Fruit fly (Drosophila melanogaster): ENCODE results near the gene DIP-zeta.

DIP-zeta gene

DNA sequence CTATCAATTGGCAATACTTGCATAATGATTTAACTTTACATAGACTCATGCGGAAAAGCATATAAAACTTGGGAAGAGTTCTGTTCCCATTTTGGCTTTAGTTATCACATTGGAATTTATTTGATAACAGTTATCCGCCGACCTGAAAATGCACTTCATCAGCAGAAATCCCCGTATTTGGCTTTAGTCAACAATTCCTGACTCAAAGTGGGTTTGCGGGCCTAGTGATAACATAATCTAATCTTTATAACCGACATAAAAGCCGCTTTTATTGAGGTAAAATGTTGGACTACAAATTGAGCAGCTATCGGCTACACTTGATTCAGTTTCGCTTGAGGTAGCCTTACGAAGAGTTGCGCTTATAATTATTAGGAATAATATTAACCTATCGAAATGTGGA is 60.7 kb downstream of the DIP-zeta start, which contains the start of gene CG9568 (continued):
- TF ChIP-seq p53 (GFP tag; optimal IDR thresholded peaks at IDR 0.05): no peak
- no peak for TF ChIP-seq Six4 (GFP tag; optimal IDR thresholded peaks at IDR 0.05)
- peak; percentile 19 for TF ChIP-seq sug (tag; optimal IDR thresholded peaks at IDR 0.05)
- no peak for TF ChIP-seq Nf-YC (tag; optimal IDR thresholded peaks at IDR 0.05)
- no peak for TF ChIP-seq CG9215 (GFP tag; IDR thresholded peaks at IDR 0.05)
- no peak for TF ChIP-seq CG4820 (GFP tag; optimal IDR thresholded peaks at IDR 0.05)
- TF ChIP-seq HLH3B (GFP tag; IDR thresholded peaks at IDR 0.05): no peak
- TF ChIP-seq wek (GFP tag; optimal IDR thresholded peaks at IDR 0.05): peak; percentile 42
- TF ChIP-seq CG17568 (GFP tag; optimal IDR thresholded peaks at IDR 0.05): peak; percentile 33
- TF ChIP-seq fd64A (GFP tag; optimal IDR thresholded peaks at IDR 0.05): peak; percentile 7
- no peak for TF ChIP-seq Blimp-1 (GFP tag; optimal IDR thresholded peaks at IDR 0.05)
- no peak for TF ChIP-seq CG7357 (GFP tag; IDR thresholded peaks at IDR 0.05)
- no peak for TF ChIP-seq gro (GFP tag; optimal IDR thresholded peaks at IDR 0.05)
- no peak for TF ChIP-seq Side (GFP tag; optimal IDR thresholded peaks at IDR 0.05)
- TF ChIP-seq hth (optimal IDR thresholded peaks at IDR 0.05): no peak
- TF ChIP-seq odd (GFP tag; optimal IDR thresholded peaks at IDR 0.05): peak; percentile 6
- no peak for TF ChIP-seq Sin3A (optimal IDR thresholded peaks at IDR 0.05)
- TF ChIP-seq phol (tag; optimal IDR thresholded peaks at IDR 0.05): no peak
- no peak for TF ChIP-seq CG4360 (GFP tag; IDR thresholded peaks at IDR 0.05)
- no peak for TF ChIP-seq dati (GFP tag; IDR thresholded peaks at IDR 0.05)
- peak in 1 of 2 experiments; percentile 38 for TF ChIP-seq Pdp1 (GFP tag; optimal IDR thresholded peaks at IDR 0.05)
- TF ChIP-seq CG34376 (GFP tag; optimal IDR thresholded peaks at IDR 0.05): peak; percentile 54
- no peak for TF ChIP-seq Ets97D (GFP tag; optimal IDR thresholded peaks at IDR 0.05)
- no peak for TF ChIP-seq CG18599 (GFP tag; optimal IDR thresholded peaks at IDR 0.05)
- no peak for TF ChIP-seq ro (GFP tag; IDR thresholded peaks at IDR 0.05)
- TF ChIP-seq usp (GFP tag; optimal IDR thresholded peaks at IDR 0.05): no peak
- TF ChIP-seq CG6813 (GFP tag; optimal IDR thresholded peaks at IDR 0.05): peak; percentile 17
- no peak for TF ChIP-seq CG10267 (tag; optimal IDR thresholded peaks at IDR 0.05)
- TF ChIP-seq CG10654 (GFP tag; optimal IDR thresholded peaks at IDR 0.05): no peak
- peak; percentile 22 for TF ChIP-seq D19B (GFP tag; optimal IDR thresholded peaks at IDR 0.05)
- TF ChIP-seq Dek (tag; optimal IDR thresholded peaks at IDR 0.05): no peak
- peak; percentile 48 for TF ChIP-seq CG12071 (GFP tag; optimal IDR thresholded peaks at IDR 0.05)
- TF ChIP-seq GATAe (GFP tag; conservative IDR thresholded peaks at IDR 0.05): peak; percentile 37; the same call in 1 of the 2 replicates
- TF ChIP-seq Ptx1 (GFP tag; IDR thresholded peaks at IDR 0.05): no peak
- TF ChIP-seq exex (tag; optimal IDR thresholded peaks at IDR 0.05): peak; percentile 49
- no peak for TF ChIP-seq D (optimal IDR thresholded peaks at IDR 0.05)
- no peak for TF ChIP-seq D (GFP tag; optimal IDR thresholded peaks at IDR 0.05)
- peak; percentile 2 for TF ChIP-seq PHDP (tag; optimal IDR thresholded peaks at IDR 0.05)
- peak; percentile 53 for TF ChIP-seq Med (GFP tag)
- TF ChIP-seq fd96Cb (tag; optimal IDR thresholded peaks at IDR 0.05): no peak
- peak; percentile 18 for TF ChIP-seq lab (GFP tag; optimal IDR thresholded peaks at IDR 0.05)
- TF ChIP-seq CG3407 (GFP tag; optimal IDR thresholded peaks at IDR 0.05): no peak
- no peak for TF ChIP-seq Sox102F (GFP tag; optimal IDR thresholded peaks at IDR 0.05)
- peak; percentile 13 for TF ChIP-seq CG12769 (tag; optimal IDR thresholded peaks at IDR 0.05)
- no peak for TF ChIP-seq NfI (GFP tag; optimal IDR thresholded peaks at IDR 0.05)
- TF ChIP-seq sisA (GFP tag; IDR thresholded peaks at IDR 0.05): no peak
- no peak for TF ChIP-seq CG10321 (GFP tag; IDR thresholded peaks at IDR 0.05)
- no peak for TF ChIP-seq B-H1 (GFP tag; IDR thresholded peaks at IDR 0.05)
- TF ChIP-seq CG1602 (GFP tag; optimal IDR thresholded peaks at IDR 0.05): no peak
- TF ChIP-seq fd102C (GFP tag; optimal IDR thresholded peaks at IDR 0.05): no peak
- no peak for TF ChIP-seq cg (GFP tag; optimal IDR thresholded peaks at IDR 0.05)
- peak; percentile 9 for TF ChIP-seq ATbp (GFP tag; optimal IDR thresholded peaks at IDR 0.05)

Measured in whole organism, embryonic.